Fruit fly (Drosophila melanogaster) whole organism, embryonic: ENCODE data around the gene CG15353.

ENCODE experiments used
- Atf3 ChIP-seq: fragments of 200-800 bp; sonication (Bioruptor generic); optimal IDR thresholded peaks from 3 replicates; lab custom pipeline; 2016; ENCODE audit warnings: missing biosample characterization, missing genetic modification characterization
- CG10565 ChIP-seq: fragments of 200-800 bp; sonication (Bioruptor generic); optimal IDR thresholded peaks from 3 replicates; lab custom pipeline; 2016; ENCODE audit warnings: missing biosample characterization, mild to moderate bottlenecking, missing genetic modification characterization
- CG10979 ChIP-seq: fragments of 200-800 bp; sonication (Bioruptor generic); optimal IDR thresholded peaks from 2 replicates; lab custom pipeline; 2018; ENCODE audit warnings: missing biosample characterization, mild to moderate bottlenecking, missing genetic modification characterization, moderate library complexity
- CG11723 ChIP-seq: fragments of 200-800 bp; sonication (Bioruptor generic); optimal IDR thresholded peaks from 2 replicates; lab custom pipeline; 2017; ENCODE audit warnings: missing biosample characterization, mild to moderate bottlenecking, missing genetic modification characterization
- CG12219 ChIP-seq: fragments of 200-800 bp; sonication (Bioruptor generic); optimal IDR thresholded peaks from 3 replicates; lab custom pipeline; 2018; ENCODE audit warnings: missing biosample characterization, mild to moderate bottlenecking, missing genetic modification characterization
- CG12391 ChIP-seq: fragments of 200-800 bp; sonication (Bioruptor generic); optimal IDR thresholded peaks from 3 replicates; lab custom pipeline; 2018; ENCODE audit warnings: missing biosample characterization, mild to moderate bottlenecking, missing genetic modification characterization, moderate library complexity
- CG14441 ChIP-seq: fragments of 200-800 bp; sonication (Bioruptor generic); IDR thresholded peaks from 2 replicates; pipeline ENCODE4 v1.3.6; 2022; ENCODE audit warnings: missing biosample characterization, missing genetic modification characterization
- CG14860 ChIP-seq: fragments of 200-800 bp; sonication (Bioruptor generic); IDR thresholded peaks from 3 replicates; pipeline ENCODE4 v1.3.6; 2022; ENCODE audit warnings: missing biosample characterization, missing genetic modification characterization; ENCODE audit not compliant: partially characterized antibody
- CG15269 ChIP-seq: fragments of 200-800 bp; sonication (Bioruptor generic); optimal IDR thresholded peaks from 2 replicates; lab custom pipeline; 2018; ENCODE audit warnings: missing biosample characterization, mild to moderate bottlenecking, missing genetic modification characterization, moderate library complexity
- CG17186 ChIP-seq: fragments of 200-800 bp; sonication (Bioruptor generic); optimal IDR thresholded peaks from 3 replicates; lab custom pipeline; 2017; ENCODE audit warnings: missing biosample characterization, missing genetic modification reagents, missing genetic modification characterization
- CG18011 ChIP-seq: fragments of 200-800 bp; sonication (Bioruptor generic); optimal IDR thresholded peaks from 2 replicates; lab custom pipeline; 2017; ENCODE audit warnings: missing biosample characterization, missing genetic modification characterization, mild to moderate bottlenecking, moderate library complexity, missing genotype
- CG18599 ChIP-seq: fragments of 200-800 bp; sonication (Bioruptor generic); optimal IDR thresholded peaks from 3 replicates; lab custom pipeline; 2017; ENCODE audit warnings: missing biosample characterization, missing genetic modification characterization, mild to moderate bottlenecking, moderate library complexity, missing genetic modification reagents
- CG2199 ChIP-seq: fragments of 200-800 bp; sonication (Bioruptor generic); IDR thresholded peaks from 3 replicates; pipeline ENCODE4 v1.3.6; 2022; ENCODE audit warnings: missing biosample characterization, missing genetic modification characterization
- CG2678 ChIP-seq: fragments of 200-800 bp; sonication (Bioruptor generic); optimal IDR thresholded peaks from 3 replicates; lab custom pipeline; 2019; ENCODE audit warnings: missing biosample characterization, mild to moderate bottlenecking, missing genetic modification characterization, moderate library complexity
- CG31388 ChIP-seq: fragments of 200-800 bp; sonication (Bioruptor generic); optimal IDR thresholded peaks from 2 replicates; lab custom pipeline; 2016; ENCODE audit warnings: missing biosample characterization, missing genetic modification characterization
- CG3838 ChIP-seq: fragments of 200-800 bp; sonication (Bioruptor generic); optimal IDR thresholded peaks from 3 replicates; lab custom pipeline; 2016; ENCODE audit warnings: missing biosample characterization, missing genetic modification characterization
- CG4328 ChIP-seq: fragments of 200-800 bp; sonication (Bioruptor generic); optimal IDR thresholded peaks from 3 replicates; lab custom pipeline; 2017; ENCODE audit warnings: missing biosample characterization, missing genetic modification reagents, missing genetic modification characterization
- CG4360 ChIP-seq: fragments of 200-800 bp; sonication (Bioruptor generic); IDR thresholded peaks from 2 replicates; pipeline ENCODE4 v1.3.6; 2022; ENCODE audit warnings: missing biosample characterization, missing genetic modification characterization
- CG6791 ChIP-seq: fragments of 200-800 bp; sonication (Bioruptor generic); IDR thresholded peaks from 3 replicates; pipeline ENCODE4 v1.3.6; 2022; ENCODE audit warnings: missing biosample characterization, missing genetic modification characterization; ENCODE audit not compliant: partially characterized antibody
- CG8281 ChIP-seq: fragments of 200-800 bp; sonication (Bioruptor generic); optimal IDR thresholded peaks from 2 replicates; lab custom pipeline; 2018; ENCODE audit warnings: missing biosample characterization, mild to moderate bottlenecking, missing genetic modification characterization, moderate library complexity
- CG9727 ChIP-seq: fragments of 200-800 bp; sonication (Bioruptor generic); optimal IDR thresholded peaks from 3 replicates; lab custom pipeline; 2017; ENCODE audit warnings: missing biosample characterization, mild to moderate bottlenecking, missing genetic modification characterization
- CG9876 ChIP-seq: fragments of 200-800 bp; sonication (Bioruptor generic); optimal IDR thresholded peaks from 2 replicates; lab custom pipeline; 2016; ENCODE audit warnings: missing biosample characterization, missing genetic modification characterization
- CkIIα-i1 ChIP-seq: fragments of 200-800 bp; sonication (Bioruptor generic); IDR thresholded peaks from 2 replicates; pipeline ENCODE4 v1.3.6; 2022; ENCODE audit warnings: missing biosample characterization, missing genetic modification characterization
- D19B ChIP-seq: fragments of 200-800 bp; sonication (Bioruptor generic); optimal IDR thresholded peaks from 2 replicates; lab custom pipeline; 2017; ENCODE audit warnings: missing biosample characterization, mild to moderate bottlenecking, missing genetic modification characterization
- Dek ChIP-seq: fragments of 200-800 bp; sonication (Bioruptor generic); optimal IDR thresholded peaks from 3 replicates; lab custom pipeline; 2019; ENCODE audit warnings: missing biosample characterization, mild to moderate bottlenecking, missing genetic modification characterization, moderate library complexity
- Dfd ChIP-seq, 2 experiments: fragments of >200 bp; optimal IDR thresholded peaks; 2 replicates each; lab custom pipeline; 2017; ENCODE audit warnings: missing biosample characterization in 2 of 2, missing genetic modification characterization in 2 of 2
- Jarid2 ChIP-seq: fragments of 200-800 bp; sonication (Bioruptor generic); optimal IDR thresholded peaks from 3 replicates; lab custom pipeline; 2017; ENCODE audit warnings: mild to moderate bottlenecking, missing biosample characterization, missing genetic modification reagents, missing genetic modification characterization
- NK7.1 ChIP-seq: fragments of 200-800 bp; sonication (Bioruptor generic); optimal IDR thresholded peaks from 3 replicates; lab custom pipeline; 2016; ENCODE audit warnings: missing biosample characterization, missing genetic modification characterization
- NfI ChIP-seq: fragments of 200-800 bp; sonication (Bioruptor generic); optimal IDR thresholded peaks from 3 replicates; lab custom pipeline; 2018; ENCODE audit warnings: missing biosample characterization, mild to moderate bottlenecking, missing genetic modification characterization, moderate library complexity
- Ravus ChIP-seq: fragments of 200-800 bp; sonication (Bioruptor generic); IDR thresholded peaks from 2 replicates; pipeline ENCODE4 v1.3.6; 2022; ENCODE audit warnings: missing biosample characterization, missing genetic modification characterization
- bab2 ChIP-seq: fragments of 200-800 bp; sonication (Bioruptor generic); optimal IDR thresholded peaks from 2 replicates; lab custom pipeline; 2016; ENCODE audit warnings: missing biosample characterization, missing genetic modification characterization
- bowl ChIP-seq: fragments of 200-800 bp; sonication (Bioruptor generic); IDR thresholded peaks from 2 replicates; pipeline ENCODE4 v1.3.6; 2022; ENCODE audit warnings: missing biosample characterization, missing genetic modification characterization
- btn ChIP-seq: fragments of 200-800 bp; sonication (Bioruptor generic); optimal IDR thresholded peaks from 2 replicates; lab custom pipeline; 2016; ENCODE audit warnings: missing biosample characterization, missing genetic modification characterization
- cad ChIP-seq: fragments of >200 bp; optimal IDR thresholded peaks from 2 replicates; lab custom pipeline; 2017; ENCODE audit warnings: missing biosample characterization, missing genetic modification characterization
- da ChIP-seq: fragments of 200-800 bp; sonication (Bioruptor generic); optimal IDR thresholded peaks from 2 replicates; lab custom pipeline; 2016; ENCODE audit warnings: missing biosample characterization, missing genetic modification characterization
- esg ChIP-seq: fragments of 200-800 bp; sonication (Bioruptor generic); conservative IDR thresholded peaks from 2 replicates; pipeline ENCODE4 v1.3.6; 2022; ENCODE audit warnings: missing biosample characterization, missing genetic modification characterization
- fd96Cb ChIP-seq: fragments of 200-800 bp; sonication (Bioruptor generic); optimal IDR thresholded peaks from 2 replicates; lab custom pipeline; 2018; ENCODE audit warnings: missing biosample characterization, mild to moderate bottlenecking, missing genetic modification characterization, moderate library complexity
- gsb-n ChIP-seq: fragments of 200-800 bp; sonication (Bioruptor generic); optimal IDR thresholded peaks from 3 replicates; lab custom pipeline; 2018; ENCODE audit warnings: missing biosample characterization, mild to moderate bottlenecking, missing genetic modification characterization
- kah ChIP-seq: fragments of 200-800 bp; sonication (Bioruptor generic); optimal IDR thresholded peaks from 2 replicates; lab custom pipeline; 2018; ENCODE audit warnings: missing biosample characterization, mild to moderate bottlenecking, missing genetic modification characterization
- mam ChIP-seq: fragments of 200-800 bp; sonication (Bioruptor generic); optimal IDR thresholded peaks from 3 replicates; lab custom pipeline; 2016; ENCODE audit warnings: missing biosample characterization, missing genetic modification characterization
- pan ChIP-seq, 4 experiments: fragments of >200 bp in 3 of 4; fragments of 200-800 bp in 1 of 4; sonication (Bioruptor generic) in 1 of 4; optimal IDR thresholded peaks in 3 of 4; IDR thresholded peaks in 1 of 4; 2 replicates each; pipeline versions ENCODE4 v1.3.6 to Lab custom; 2017 to 2022; ENCODE audit warnings: missing biosample characterization in 2 of 4, missing genetic modification characterization in 2 of 4, mixed read lengths in 1 of 4
- peb ChIP-seq: fragments of 200-800 bp; sonication (Bioruptor generic); IDR thresholded peaks from 2 replicates; pipeline ENCODE4 v1.3.6; 2022; ENCODE audit warnings: missing biosample characterization, missing genetic modification characterization
- row ChIP-seq: fragments of 200-800 bp; sonication (Bioruptor generic); IDR thresholded peaks from 3 replicates; pipeline ENCODE4 v1.3.6; 2022; ENCODE audit warnings: missing biosample characterization, missing genetic modification characterization
- schlank ChIP-seq: fragments of 200-800 bp; sonication (Bioruptor generic); optimal IDR thresholded peaks from 2 replicates; lab custom pipeline; 2018; ENCODE audit warnings: missing biosample characterization, mild to moderate bottlenecking, missing genetic modification characterization
- sima ChIP-seq: fragments of 200-800 bp; sonication (Bioruptor generic); optimal IDR thresholded peaks from 2 replicates; lab custom pipeline; 2016; ENCODE audit warnings: missing biosample characterization, missing genetic modification characterization
- stwl ChIP-seq: fragments of 200-800 bp; sonication (Bioruptor generic); optimal IDR thresholded peaks from 3 replicates; lab custom pipeline; 2018; ENCODE audit warnings: missing biosample characterization, mild to moderate bottlenecking, missing genetic modification characterization, moderate library complexity
- z ChIP-seq: fragments of 200-800 bp; sonication (Bioruptor generic); IDR thresholded peaks from 3 replicates; pipeline ENCODE4 v1.3.6; 2022; ENCODE audit warnings: missing biosample characterization, missing genetic modification characterization
- zen ChIP-seq: fragments of 200-800 bp; sonication (Bioruptor generic); optimal IDR thresholded peaks from 3 replicates; lab custom pipeline; 2018; ENCODE audit warnings: missing biosample characterization, mild to moderate bottlenecking, missing genetic modification characterization, moderate library complexity

CG15353 gene

DNA sequence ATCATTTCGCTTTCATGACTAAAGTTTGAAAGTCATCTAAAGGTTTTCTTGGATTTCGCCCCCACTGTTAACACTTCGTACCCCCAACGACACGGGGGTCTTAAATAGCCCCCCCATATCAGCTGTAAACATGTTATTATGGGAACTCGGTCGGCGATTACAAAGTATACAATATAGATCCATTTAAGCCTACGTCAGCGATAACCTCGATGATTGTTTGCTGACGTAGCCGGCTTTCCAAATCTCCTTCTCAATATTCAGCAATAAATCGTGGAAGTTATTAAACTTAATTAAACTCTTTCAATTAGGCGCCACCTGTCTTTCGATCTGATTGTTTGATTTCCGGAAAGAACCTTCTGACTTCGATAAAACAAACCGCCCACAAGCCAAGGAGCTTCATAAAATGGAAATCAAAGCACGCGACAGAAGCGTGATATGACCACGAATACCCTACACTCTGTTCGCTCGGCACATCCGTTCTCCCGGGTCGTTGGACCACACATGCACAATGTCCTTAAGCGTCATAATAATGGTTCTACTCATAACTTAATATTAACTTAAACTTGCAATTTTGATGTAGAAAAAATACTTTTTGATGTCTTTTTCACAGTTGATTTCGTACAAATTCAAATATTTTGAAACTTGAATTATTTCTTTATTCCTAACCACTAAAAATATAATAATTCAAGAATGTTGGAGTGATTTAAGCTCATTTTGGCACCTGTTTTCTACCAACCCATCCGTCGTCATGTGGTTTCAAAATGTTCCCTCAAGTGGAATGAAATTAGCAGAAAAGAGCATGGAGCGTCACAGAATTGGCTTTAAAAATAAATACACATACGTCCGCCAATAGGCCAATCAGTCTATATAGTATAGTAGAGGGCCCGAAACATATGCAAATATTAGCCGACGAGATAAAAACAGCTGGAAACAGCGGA, 20.4 kb downstream of the CG15353 start (continued):
- no peak for TF ChIP-seq gsb-n
- no peak for TF ChIP-seq Jarid2 (GFP tag; lab: Kevin White, UChicago)
- no peak for TF ChIP-seq sima (GFP tag; lab: Kevin White, UChicago)
- no peak for TF ChIP-seq pan (optimal IDR thresholded peaks at IDR 0.05; lab: Kevin White, UChicago)
- peak in 1 of 2 experiments; percentile 65 for TF ChIP-seq pan (GFP tag; optimal IDR thresholded peaks at IDR 0.05 in 1 of 2, IDR thresholded peaks at IDR 0.05 in 1 of 2)
- no peak for TF ChIP-seq bowl (GFP tag; lab: Robert Waterston, UW)
- peak; percentile 3 for TF ChIP-seq CG9876
- peak; percentile 48 for TF ChIP-seq bab2
- TF ChIP-seq CG15269 (tag; lab: Kevin White, UChicago): peak; percentile 67
- no peak for TF ChIP-seq CG31388 (GFP tag; lab: Kevin White, UChicago)
- peak; percentile 42 for TF ChIP-seq mam (GFP tag; lab: Kevin White, UChicago)
- no peak for TF ChIP-seq CG2199 (GFP tag; lab: Robert Waterston, UW)
- no peak for TF ChIP-seq Ravus
- TF ChIP-seq CG2678: peak; percentile 66
- peak; percentile 9 for TF ChIP-seq CG8281 (tag; lab: Kevin White, UChicago)
- TF ChIP-seq CG10979 (tag; lab: Kevin White, UChicago): no peak
- TF ChIP-seq CG4328 (GFP tag; lab: Kevin White, UChicago): peak; percentile 26
- TF ChIP-seq CG11723 (GFP tag; lab: Kevin White, UChicago): no peak
- no peak for TF ChIP-seq CG17186 (GFP tag; lab: Kevin White, UChicago)
- TF ChIP-seq row: peak; percentile 73
- TF ChIP-seq D19B (GFP tag; lab: Kevin White, UChicago): peak; percentile 53
- TF ChIP-seq NK7.1 (GFP tag; lab: Kevin White, UChicago): no peak
- no peak; the same call in 1 of the 2 replicates for TF ChIP-seq peb (GFP tag; lab: Robert Waterston, UW)
- TF ChIP-seq Atf3 (GFP tag; lab: Kevin White, UChicago): no peak
- TF ChIP-seq CG12391: peak; percentile 56
- no peak for TF ChIP-seq CG14860 (GFP tag; lab: Robert Waterston, UW)
- TF ChIP-seq Dek (tag; lab: Kevin White, UChicago): peak; percentile 42
- peak; percentile 7 for TF ChIP-seq CG18011 (GFP tag; lab: Kevin White, UChicago)
- TF ChIP-seq CG14441 (GFP tag; lab: Robert Waterston, UW): peak; percentile 65
- TF ChIP-seq CkIIα-i1 (GFP tag; lab: Robert Waterston, UW): no peak
- peak; percentile 50 for TF ChIP-seq esg
- no peak for TF ChIP-seq CG10565
- TF ChIP-seq CG3838 (GFP tag; lab: Kevin White, UChicago): no peak
- TF ChIP-seq btn (GFP tag; lab: Kevin White, UChicago): no peak
- TF ChIP-seq schlank: no peak
- no peak for TF ChIP-seq Dfd (GFP tag; optimal IDR thresholded peaks at IDR 0.05; lab: Kevin White, UChicago)
- TF ChIP-seq CG18599 (GFP tag; lab: Kevin White, UChicago): peak; percentile 63
- TF ChIP-seq NfI: peak; percentile 57
- no peak for TF ChIP-seq stwl (tag; lab: Kevin White, UChicago)
- TF ChIP-seq CG6791: no peak
- TF ChIP-seq fd96Cb (tag; lab: Kevin White, UChicago): peak; percentile 13
- TF ChIP-seq kah: no peak
- no peak for TF ChIP-seq z (GFP tag; lab: Robert Waterston, UW)
- peak; percentile 47 for TF ChIP-seq CG9727 (GFP tag; lab: Kevin White, UChicago)
- no peak for TF ChIP-seq da (GFP tag; lab: Kevin White, UChicago)
- no peak for TF ChIP-seq cad
- no peak for TF ChIP-seq zen (tag; lab: Kevin White, UChicago)
- TF ChIP-seq CG4360 (GFP tag; lab: Robert Waterston, UW): no peak
- peak; percentile 48 for TF ChIP-seq CG12219 (GFP tag; lab: Kevin White, UChicago)
